Worm (Caenorhabditis elegans) whole organism, L4/young adult: ENCODE measurements around the gene dnpp-1.

ENCODE experiments used
- W03F9.2 ChIP-seq: fragments of 150-350 bp; optimal IDR thresholded peaks from 2 replicates; lab custom pipeline; 2014; ENCODE audit warnings: missing biosample characterization, missing genetic modification characterization
- him-1 ChIP-seq: sonication (generic microtip); optimal IDR thresholded peaks from 2 replicates; lab custom pipeline; 2016; ENCODE audit warnings: missing genotype, missing genetic modification reagents, missing genetic modification characterization, missing compliant biosample characterization

ce11 chrIII:5813501-5813900 lies 50.1 kb downstream of the dnpp-1 start:
- TF ChIP-seq W03F9.2 (tag; lab: Kevin White, UChicago) = peak; percentile 1
- TF ChIP-seq him-1 (tag; lab: Kevin White, UChicago) = no peak
